Fruit fly (Drosophila melanogaster) whole organism, prepupa: ENCODE data around the gene Or83a.
A peak's percentile ranks its signal among the peaks of the same experiment; 100 is the strongest.

ENCODE experiments used
- Blimp-1 ChIP-seq: fragments of 200-800 bp; sonication (Bioruptor generic); optimal IDR thresholded peaks from 3 replicates; lab custom pipeline; 2017; ENCODE audit warnings: missing biosample characterization, missing genetic modification characterization, mild to moderate bottlenecking, moderate library complexity, missing genetic modification reagents
- CG10631 ChIP-seq: fragments of 200-800 bp; sonication (Bioruptor generic); optimal IDR thresholded peaks from 2 replicates; lab custom pipeline; 2016; ENCODE audit warnings: missing biosample characterization, missing genetic modification characterization
- CG11762 ChIP-seq: fragments of 200-800 bp; sonication (Bioruptor generic); optimal IDR thresholded peaks from 3 replicates; lab custom pipeline; 2016; ENCODE audit warnings: missing biosample characterization, missing genetic modification characterization; ENCODE audit not compliant: insufficient read depth
- CG11902 ChIP-seq: fragments of 200-800 bp; sonication (Bioruptor generic); optimal IDR thresholded peaks from 3 replicates; lab custom pipeline; 2016; ENCODE audit warnings: missing biosample characterization, missing genetic modification characterization
- CG15336 ChIP-seq: fragments of 200-800 bp; sonication (Bioruptor generic); IDR thresholded peaks from 2 replicates; pipeline ENCODE4 v1.3.6; 2022; ENCODE audit warnings: missing biosample characterization, missing genetic modification characterization
- CG1621 ChIP-seq: fragments of 200-800 bp; sonication (Bioruptor generic); optimal IDR thresholded peaks from 3 replicates; lab custom pipeline; 2018; ENCODE audit warnings: missing biosample characterization, mild to moderate bottlenecking, missing genetic modification characterization
- CG16779 ChIP-seq: fragments of 200-800 bp; sonication (Bioruptor generic); optimal IDR thresholded peaks from 3 replicates; lab custom pipeline; 2017; ENCODE audit warnings: missing biosample characterization, mild to moderate bottlenecking, missing genetic modification characterization
- CG3032 ChIP-seq: fragments of 200-800 bp; optimal IDR thresholded peaks from 2 replicates; lab custom pipeline; 2019; ENCODE audit warnings: missing biosample characterization, mild to moderate bottlenecking, missing genetic modification characterization, moderate library complexity
- CG31627 ChIP-seq: fragments of 200-800 bp; sonication (Bioruptor generic); optimal IDR thresholded peaks from 3 replicates; lab custom pipeline; 2016; ENCODE audit warnings: missing biosample characterization, missing genetic modification characterization
- CG32006 ChIP-seq: fragments of 200-800 bp; sonication (Bioruptor generic); optimal IDR thresholded peaks from 3 replicates; lab custom pipeline; 2017; ENCODE audit warnings: missing biosample characterization, mild to moderate bottlenecking, missing genetic modification characterization
- CG34406 ChIP-seq: fragments of 200-800 bp; sonication (Bioruptor generic); optimal IDR thresholded peaks from 3 replicates; lab custom pipeline; 2016; ENCODE audit warnings: missing biosample characterization, missing genetic modification characterization
- CG3919 ChIP-seq: fragments of 200-800 bp; sonication (Bioruptor generic); optimal IDR thresholded peaks from 3 replicates; lab custom pipeline; 2016; ENCODE audit warnings: missing biosample characterization, missing genetic modification characterization
- CG4318 ChIP-seq: fragments of 200-800 bp; sonication (Bioruptor generic); optimal IDR thresholded peaks from 3 replicates; lab custom pipeline; 2017; ENCODE audit warnings: missing biosample characterization, mild to moderate bottlenecking, missing genetic modification characterization
- CG6163 ChIP-seq: fragments of 200-800 bp; sonication (Bioruptor generic); IDR thresholded peaks from 3 replicates; pipeline ENCODE4 v1.3.6; 2022; ENCODE audit warnings: missing biosample characterization, missing genetic modification characterization
- CG6792 ChIP-seq: fragments of 200-800 bp; sonication (Bioruptor generic); optimal IDR thresholded peaks from 3 replicates; lab custom pipeline; 2016; ENCODE audit warnings: missing biosample characterization, missing genetic modification characterization
- CG6808 ChIP-seq: fragments of 200-800 bp; sonication (Bioruptor generic); optimal IDR thresholded peaks from 3 replicates; lab custom pipeline; 2017; ENCODE audit warnings: missing biosample characterization, missing genetic modification characterization, mild to moderate bottlenecking, moderate library complexity, missing genetic modification reagents
- CG6854 ChIP-seq: fragments of 200-800 bp; sonication (Bioruptor generic); optimal IDR thresholded peaks from 2 replicates; lab custom pipeline; 2017; ENCODE audit warnings: missing biosample characterization, mild to moderate bottlenecking, missing genetic modification characterization
- CG8119 ChIP-seq: fragments of 200-800 bp; sonication (Bioruptor generic); IDR thresholded peaks from 3 replicates; pipeline ENCODE4 v1.3.6; 2022; ENCODE audit warnings: missing biosample characterization, missing genetic modification characterization
- CG8632 ChIP-seq: fragments of 200-800 bp; sonication (Bioruptor generic); optimal IDR thresholded peaks from 3 replicates; lab custom pipeline; 2016; ENCODE audit warnings: missing biosample characterization, missing genetic modification characterization
- CG9139 ChIP-seq: fragments of 200-800 bp; sonication (Bioruptor generic); optimal IDR thresholded peaks from 3 replicates; lab custom pipeline; 2017; ENCODE audit warnings: missing biosample characterization, mild to moderate bottlenecking, missing genetic modification characterization
- Eip78C ChIP-seq: fragments of 200-800 bp; sonication (Bioruptor generic); peaks from one replicate; lab custom pipeline; 2016; ENCODE audit warnings: missing biosample characterization, missing genetic modification characterization
- Eip93F ChIP-seq: fragments of 200-800 bp; sonication (Bioruptor generic); optimal IDR thresholded peaks from 2 replicates; lab custom pipeline; 2016; ENCODE audit warnings: missing biosample characterization, mild to moderate bottlenecking, missing genetic modification characterization
- Ets21C ChIP-seq: fragments of 200-800 bp; sonication (Bioruptor generic); optimal IDR thresholded peaks from 3 replicates; lab custom pipeline; 2016; ENCODE audit warnings: missing biosample characterization, missing genetic modification characterization
- Gug ChIP-seq: fragments of 200-800 bp; sonication (Bioruptor generic); IDR thresholded peaks from 2 replicates; pipeline ENCODE4 v1.3.6; 2022; ENCODE audit warnings: missing biosample characterization, missing genetic modification characterization
- Hr39 ChIP-seq: fragments of 200-800 bp; sonication (Bioruptor generic); optimal IDR thresholded peaks from 2 replicates; lab custom pipeline; 2016; ENCODE audit warnings: missing biosample characterization, missing genetic modification characterization
- Hr4 ChIP-seq: fragments of 200-800 bp; sonication (Bioruptor generic); optimal IDR thresholded peaks from 3 replicates; lab custom pipeline; 2016; ENCODE audit warnings: missing biosample characterization, missing genetic modification characterization
- Lpt ChIP-seq: fragments of 200-800 bp; sonication (Bioruptor generic); optimal IDR thresholded peaks from 3 replicates; lab custom pipeline; 2016; ENCODE audit warnings: missing biosample characterization, missing genetic modification characterization
- Met ChIP-seq: fragments of 200-800 bp; sonication (Bioruptor generic); optimal IDR thresholded peaks from 3 replicates; lab custom pipeline; 2016; ENCODE audit warnings: missing biosample characterization, missing genetic modification characterization
- OdsH ChIP-seq: fragments of 200-800 bp; sonication (Bioruptor generic); optimal IDR thresholded peaks from 3 replicates; lab custom pipeline; 2016; ENCODE audit warnings: missing biosample characterization, missing genetic modification characterization
- Smox ChIP-seq: fragments of 200-800 bp; sonication (Bioruptor generic); optimal IDR thresholded peaks from 3 replicates; lab custom pipeline; 2016; ENCODE audit warnings: missing biosample characterization, missing genetic modification characterization
- Sox14 ChIP-seq: fragments of 200-800 bp; sonication (Bioruptor generic); optimal IDR thresholded peaks from 3 replicates; lab custom pipeline; 2016; ENCODE audit warnings: missing biosample characterization, missing genetic modification characterization
- Sox15 ChIP-seq: fragments of 200-800 bp; sonication (Bioruptor generic); optimal IDR thresholded peaks from 3 replicates; lab custom pipeline; 2016; ENCODE audit warnings: missing biosample characterization, missing genetic modification characterization
- achi ChIP-seq: fragments of 200-800 bp; sonication (Bioruptor generic); optimal IDR thresholded peaks from 3 replicates; lab custom pipeline; 2016; ENCODE audit warnings: missing biosample characterization, missing genetic modification characterization
- acj6 ChIP-seq: fragments of 200-800 bp; sonication (Bioruptor generic); optimal IDR thresholded peaks from 3 replicates; lab custom pipeline; 2016; ENCODE audit warnings: missing biosample characterization, missing genetic modification characterization
- cyc ChIP-seq: fragments of 200-800 bp; sonication (Bioruptor generic); optimal IDR thresholded peaks from 3 replicates; lab custom pipeline; 2016; ENCODE audit warnings: missing biosample characterization, missing genetic modification characterization
- dac ChIP-seq: fragments of 200-800 bp; sonication (Bioruptor generic); optimal IDR thresholded peaks from 2 replicates; lab custom pipeline; 2017; ENCODE audit warnings: missing biosample characterization, mild to moderate bottlenecking, missing genetic modification characterization
- dsx ChIP-seq: fragments of 200-800 bp; optimal IDR thresholded peaks from 3 replicates; lab custom pipeline; 2019; ENCODE audit warnings: missing biosample characterization, mild to moderate bottlenecking, missing genetic modification characterization, moderate library complexity; ENCODE audit not compliant: poor library complexity, severe bottlenecking
- eg ChIP-seq: fragments of 200-800 bp; sonication (Bioruptor generic); IDR thresholded peaks from 3 replicates; pipeline ENCODE4 v1.3.6; 2022; ENCODE audit warnings: missing biosample characterization, missing genetic modification characterization
- esn ChIP-seq: fragments of 200-800 bp; sonication (Bioruptor generic); optimal IDR thresholded peaks from 2 replicates; lab custom pipeline; 2016; ENCODE audit warnings: missing biosample characterization, mild to moderate bottlenecking, missing genetic modification characterization, moderate library complexity
- fd59A ChIP-seq: fragments of 200-800 bp; sonication (Bioruptor generic); optimal IDR thresholded peaks from 2 replicates; lab custom pipeline; 2017; ENCODE audit warnings: missing biosample characterization, mild to moderate bottlenecking, missing genetic modification characterization, missing genetic modification reagents
- fd85E ChIP-seq: fragments of 200-800 bp; sonication (Bioruptor generic); optimal IDR thresholded peaks from 3 replicates; lab custom pipeline; 2016; ENCODE audit warnings: missing biosample characterization, missing genetic modification characterization
- fkh ChIP-seq: fragments of 200-800 bp; sonication (Bioruptor generic); optimal IDR thresholded peaks from 3 replicates; lab custom pipeline; 2017; ENCODE audit warnings: missing biosample characterization, mild to moderate bottlenecking, missing genetic modification characterization, moderate library complexity
- lz ChIP-seq: fragments of 200-800 bp; sonication (Bioruptor generic); optimal IDR thresholded peaks from 3 replicates; lab custom pipeline; 2016; ENCODE audit warnings: missing biosample characterization, missing genetic modification characterization
- net ChIP-seq: fragments of 200-800 bp; sonication (Bioruptor generic); optimal IDR thresholded peaks from 3 replicates; lab custom pipeline; 2016; ENCODE audit warnings: missing biosample characterization, missing genetic modification characterization
- pdm3 ChIP-seq: fragments of 200-800 bp; sonication (Bioruptor generic); optimal IDR thresholded peaks from 3 replicates; lab custom pipeline; 2016; ENCODE audit warnings: missing biosample characterization, missing genetic modification characterization
- salr ChIP-seq, 2 experiments: fragments of 200-800 bp; sonication (Bioruptor generic); optimal IDR thresholded peaks; 3 replicates each; lab custom pipeline; 2016 to 2018; ENCODE audit warnings: missing biosample characterization in 2 of 2, missing genetic modification characterization in 2 of 2, mild to moderate bottlenecking in 1 of 2
- spab ChIP-seq: fragments of 200-800 bp; sonication (Bioruptor generic); optimal IDR thresholded peaks from 2 replicates; lab custom pipeline; 2017; ENCODE audit warnings: missing biosample characterization, mild to moderate bottlenecking, missing genetic modification characterization, missing genetic modification reagents
- ss ChIP-seq, 2 experiments: fragments of 200-800 bp; sonication (Bioruptor generic); optimal IDR thresholded peaks; 2 replicates in 1 of 2; 3 replicates in 1 of 2; lab custom pipeline; 2017 to 2018; ENCODE audit warnings: mild to moderate bottlenecking in 2 of 2, missing biosample characterization in 2 of 2, missing genetic modification characterization in 2 of 2, moderate library complexity in 1 of 2
- svp ChIP-seq: fragments of 200-800 bp; sonication (Bioruptor generic); peaks from one replicate; lab custom pipeline; 2016; ENCODE audit warnings: missing biosample characterization, missing genetic modification characterization
- topi ChIP-seq: fragments of 200-800 bp; sonication (Bioruptor generic); optimal IDR thresholded peaks from 3 replicates; lab custom pipeline; 2016; ENCODE audit warnings: missing biosample characterization, missing genetic modification characterization
- vri ChIP-seq: fragments of 200-800 bp; sonication (Bioruptor generic); optimal IDR thresholded peaks from 3 replicates; lab custom pipeline; 2016; ENCODE audit warnings: missing biosample characterization, mild to moderate bottlenecking, missing genetic modification characterization

Or83a gene

dm6 chr3R:5393742-5394391, 5.1 kb downstream of the Or83a start, which contains the start of gene CG1172:
Gene CG1172 (plus strand): TSS chr3R:5393922.
- TF ChIP-seq Met: peak; percentile 9
- no peak for TF ChIP-seq CG6792
- TF ChIP-seq acj6 (GFP tag; lab: Kevin White, UChicago): no peak
- no peak for TF ChIP-seq fkh
- peak; percentile 17 for TF ChIP-seq CG1621 (tag; lab: Kevin White, UChicago)
- no peak for TF ChIP-seq fd85E
- no peak for TF ChIP-seq CG4318 (GFP tag; lab: Kevin White, UChicago)
- TF ChIP-seq Hr4 (GFP tag; lab: Kevin White, UChicago): no peak
- peak; percentile 88 for TF ChIP-seq svp (GFP tag; lab: Kevin White, UChicago)
- no peak for TF ChIP-seq spab (GFP tag; lab: Kevin White, UChicago)
- TF ChIP-seq CG16779 (tag; lab: Kevin White, UChicago): no peak
- TF ChIP-seq Hr39 (GFP tag; lab: Kevin White, UChicago): no peak
- TF ChIP-seq dac (GFP tag; lab: Kevin White, UChicago): no peak
- no peak for TF ChIP-seq Smox (GFP tag; lab: Kevin White, UChicago)
- no peak for TF ChIP-seq Eip93F (GFP tag; lab: Kevin White, UChicago)
- TF ChIP-seq Eip78C (GFP tag; lab: Kevin White, UChicago): peak; percentile 67
- TF ChIP-seq CG31627 (GFP tag; lab: Kevin White, UChicago): no peak
- TF ChIP-seq CG3032 (tag; lab: Kevin White, UChicago): no peak
- no peak for TF ChIP-seq CG6163
- TF ChIP-seq CG11762 (GFP tag; lab: Kevin White, UChicago): no peak
- peak; percentile 9 for TF ChIP-seq lz (GFP tag; lab: Kevin White, UChicago)
- TF ChIP-seq CG15336 (GFP tag; lab: Robert Waterston, UW): no peak
- TF ChIP-seq CG32006 (GFP tag; lab: Kevin White, UChicago): no peak
- TF ChIP-seq net (GFP tag; lab: Kevin White, UChicago): no peak
- no peak for TF ChIP-seq CG6854
- no peak for TF ChIP-seq CG8119 (GFP tag; lab: Robert Waterston, UW)
- TF ChIP-seq CG11902 (GFP tag; lab: Kevin White, UChicago): no peak
- TF ChIP-seq Gug (GFP tag; lab: Robert Waterston, UW): no peak
- TF ChIP-seq Blimp-1 (GFP tag; lab: Kevin White, UChicago): no peak
- TF ChIP-seq esn (GFP tag; lab: Kevin White, UChicago): no peak
- no peak for TF ChIP-seq topi (GFP tag; lab: Kevin White, UChicago)
- no peak for TF ChIP-seq CG10631 (GFP tag; lab: Kevin White, UChicago)
- no peak for TF ChIP-seq Lpt (GFP tag; lab: Kevin White, UChicago)
- TF ChIP-seq dsx (GFP tag; lab: Kevin White, UChicago): no peak
- no peak for TF ChIP-seq OdsH (GFP tag; lab: Kevin White, UChicago)
- TF ChIP-seq CG6808: no peak
- no peak for TF ChIP-seq CG34406
- no peak for TF ChIP-seq pdm3 (GFP tag; lab: Kevin White, UChicago)
- no peak for TF ChIP-seq CG3919
- no peak for TF ChIP-seq Sox15 (GFP tag; lab: Kevin White, UChicago)
- no peak for TF ChIP-seq salr (GFP tag; optimal IDR thresholded peaks at IDR 0.05; lab: Kevin White, UChicago)
- TF ChIP-seq Ets21C (GFP tag; lab: Kevin White, UChicago): no peak
- no peak for TF ChIP-seq achi (GFP tag; lab: Kevin White, UChicago)
- TF ChIP-seq ss (GFP tag; optimal IDR thresholded peaks at IDR 0.05; lab: Kevin White, UChicago): no peak
- no peak for TF ChIP-seq cyc (GFP tag; lab: Kevin White, UChicago)
- TF ChIP-seq eg (GFP tag; lab: Robert Waterston, UW): no peak
- TF ChIP-seq CG9139: no peak
- no peak for TF ChIP-seq fd59A
- TF ChIP-seq Sox14 (GFP tag; lab: Kevin White, UChicago): peak; percentile 25
- no peak for TF ChIP-seq vri (GFP tag; lab: Kevin White, UChicago)
- TF ChIP-seq CG8632 (GFP tag; lab: Kevin White, UChicago): no peak
